Worm (Caenorhabditis elegans): ENCODE data around the gene E02H1.1.

ce11 chrII:9617902-9618245, 26.9 kb upstream of the E02H1.1 start:
- TF ChIP-seq unc-39 (tag; optimal IDR thresholded peaks at IDR 0.05) (no peak), nhr-237 (tag; optimal IDR thresholded peaks at IDR 0.05) (no peak)
